In genomic region chrX:17881138-17882121, dm6 we compare ENCODE assay signal across 1 fruit fly cellular context.
TF ChIP-seq lines count a peak whose summit lies in the region.

No protein-coding gene starts in this region.

TF ChIP-seq in whole organism, embryonic, 481 proteins besides CTCF, POLR2A, EP300 and RAD21 (continued from another document):
- TF ChIP-seq NK7.1 (GFP tag; optimal IDR thresholded peaks at IDR 0.05; lab: Kevin White, UChicago) = no peak
- no peak for TF ChIP-seq gfzf (GFP tag; optimal IDR thresholded peaks at IDR 0.05; lab: Kevin White, UChicago)
- TF ChIP-seq Myb (GFP tag; optimal IDR thresholded peaks at IDR 0.05; lab: Kevin White, UChicago) = peak; percentile 44
- no peak for TF ChIP-seq CG34376 (GFP tag; optimal IDR thresholded peaks at IDR 0.05; lab: Kevin White, UChicago)
- no peak for TF ChIP-seq CG42726 (GFP tag; IDR thresholded peaks at IDR 0.05; lab: Robert Waterston, UW; ENCODE audit: partially characterized antibody)
- TF ChIP-seq disco-r (GFP tag; optimal IDR thresholded peaks at IDR 0.05; lab: Kevin White, UChicago) = no peak
- TF ChIP-seq Dfd (GFP tag; optimal IDR thresholded peaks at IDR 0.05; lab: Kevin White, UChicago) = no peak
- peak; percentile 61; the same call in 1 of the 2 replicates for TF ChIP-seq Atf6 (GFP tag; IDR thresholded peaks at IDR 0.05; lab: Robert Waterston, UW)
- peak; percentile 68 for TF ChIP-seq Antp (GFP tag; optimal IDR thresholded peaks at IDR 0.05; lab: Kevin White, UChicago)
- no peak for TF ChIP-seq zen (tag; optimal IDR thresholded peaks at IDR 0.05; lab: Kevin White, UChicago)
- no peak for TF ChIP-seq peb (GFP tag; IDR thresholded peaks at IDR 0.05; lab: Robert Waterston, UW)
- no peak for TF ChIP-seq GATAe (GFP tag; conservative IDR thresholded peaks at IDR 0.05; lab: Robert Waterston, UW)
- peak; percentile 28 for TF ChIP-seq Atf-2 (GFP tag; optimal IDR thresholded peaks at IDR 0.05; lab: Kevin White, UChicago)
- TF ChIP-seq Gug (GFP tag; IDR thresholded peaks at IDR 0.05; lab: Robert Waterston, UW) = peak; percentile 66; the same call in 3 of the 4 replicates
- no peak for TF ChIP-seq CG10431 (GFP tag; optimal IDR thresholded peaks at IDR 0.05; lab: Kevin White, UChicago)
- peak; percentile 33; the same call in 1 of the 3 replicates for TF ChIP-seq zfh1 (GFP tag; IDR thresholded peaks at IDR 0.05; lab: Robert Waterston, UW)
- TF ChIP-seq sug (tag; optimal IDR thresholded peaks at IDR 0.05; lab: Kevin White, UChicago) = peak; percentile 0
- TF ChIP-seq CG12391 (tag; optimal IDR thresholded peaks at IDR 0.05; lab: Kevin White, UChicago) = peak; percentile 29
- TF ChIP-seq CG15696 (tag; optimal IDR thresholded peaks at IDR 0.05; lab: Kevin White, UChicago) = no peak
- TF ChIP-seq CG12769 (tag; optimal IDR thresholded peaks at IDR 0.05; lab: Kevin White, UChicago) = peak; percentile 89
- TF ChIP-seq BtbVII (GFP tag; optimal IDR thresholded peaks at IDR 0.05; lab: Kevin White, UChicago) = peak; percentile 6
- TF ChIP-seq zf30C (GFP tag; optimal IDR thresholded peaks at IDR 0.05; lab: Kevin White, UChicago) = no peak
- TF ChIP-seq Trl (optimal IDR thresholded peaks at IDR 0.05; lab: Kevin White, UChicago) = peak; percentile 19 to 32
- no peak for TF ChIP-seq Trl (GFP tag; optimal IDR thresholded peaks at IDR 0.05; lab: Kevin White, UChicago)
- TF ChIP-seq grau (tag; optimal IDR thresholded peaks at IDR 0.05; lab: Kevin White, UChicago) = peak; percentile 88
- TF ChIP-seq CG4360 (GFP tag; IDR thresholded peaks at IDR 0.05; lab: Robert Waterston, UW) = no peak
- TF ChIP-seq CG9437 (GFP tag; optimal IDR thresholded peaks at IDR 0.05; lab: Kevin White, UChicago) = no peak
- TF ChIP-seq Fer1 (GFP tag; optimal IDR thresholded peaks at IDR 0.05; lab: Kevin White, UChicago) = peak; percentile 33
- no peak for TF ChIP-seq CG4707 (GFP tag; optimal IDR thresholded peaks at IDR 0.05; lab: Kevin White, UChicago)
- TF ChIP-seq CG7271 (tag; optimal IDR thresholded peaks at IDR 0.05; lab: Kevin White, UChicago) = no peak
- peak; percentile 22 for TF ChIP-seq CG18262 (tag; optimal IDR thresholded peaks at IDR 0.05; lab: Kevin White, UChicago)
- no peak for TF ChIP-seq CG5953 (GFP tag; IDR thresholded peaks at IDR 0.05; lab: Robert Waterston, UW)
- no peak for TF ChIP-seq D19A (tag; optimal IDR thresholded peaks at IDR 0.05; lab: Kevin White, UChicago)
- TF ChIP-seq HHEX (GFP tag; optimal IDR thresholded peaks at IDR 0.05; lab: Kevin White, UChicago) = peak; percentile 5
- no peak for TF ChIP-seq cato (GFP tag; optimal IDR thresholded peaks at IDR 0.05; lab: Kevin White, UChicago; ENCODE audit: borderline replicate concordance)
- TF ChIP-seq row (GFP tag; IDR thresholded peaks at IDR 0.05; lab: Robert Waterston, UW) = peak; percentile 64
- peak; percentile 12; the same call in 1 of the 2 replicates for TF ChIP-seq CG31441 (GFP tag; IDR thresholded peaks at IDR 0.05; lab: Robert Waterston, UW)
- no peak for TF ChIP-seq Opbp (GFP tag; IDR thresholded peaks at IDR 0.05; lab: Robert Waterston, UW; ENCODE audit: partially characterized antibody)
- TF ChIP-seq CG15269 (tag; optimal IDR thresholded peaks at IDR 0.05; lab: Kevin White, UChicago) = peak; percentile 70
- TF ChIP-seq CG18011 (GFP tag; optimal IDR thresholded peaks at IDR 0.05; lab: Kevin White, UChicago) = no peak
- TF ChIP-seq pho (GFP tag; optimal IDR thresholded peaks at IDR 0.05; lab: Kevin White, UChicago) = peak; percentile 71
- TF ChIP-seq CG9727 (GFP tag; optimal IDR thresholded peaks at IDR 0.05; lab: Kevin White, UChicago) = peak; percentile 36
- peak; percentile 26 for TF ChIP-seq az2 (GFP tag; optimal IDR thresholded peaks at IDR 0.05; lab: Kevin White, UChicago)
- no peak for TF ChIP-seq Hr78 (GFP tag; optimal IDR thresholded peaks at IDR 0.05; lab: Kevin White, UChicago)
- TF ChIP-seq CG11456 (GFP tag; IDR thresholded peaks at IDR 0.05; lab: Robert Waterston, UW) = 0 out of 3 replicates have a peak, but pooled peaks have one; percentile 67
- peak; percentile 34 for TF ChIP-seq CG9876 (GFP tag; optimal IDR thresholded peaks at IDR 0.05; lab: Kevin White, UChicago)
- peak; percentile 58 for TF ChIP-seq Xbp1 (GFP tag; optimal IDR thresholded peaks at IDR 0.05; lab: Kevin White, UChicago)
- no peak for TF ChIP-seq lov (optimal IDR thresholded peaks at IDR 0.05; lab: Kevin White, UChicago)
- no peak for TF ChIP-seq lov (GFP tag; IDR thresholded peaks at IDR 0.05; lab: Robert Waterston, UW)
- TF ChIP-seq fu2 (GFP tag; optimal IDR thresholded peaks at IDR 0.05; lab: Kevin White, UChicago) = peak; percentile 31
- TF ChIP-seq Lpt (GFP tag; optimal IDR thresholded peaks at IDR 0.05; lab: Kevin White, UChicago) = no peak
- TF ChIP-seq CG5245 (GFP tag; optimal IDR thresholded peaks at IDR 0.05; lab: Kevin White, UChicago) = no peak
- peak; percentile 47 for TF ChIP-seq CG1647 (GFP tag; optimal IDR thresholded peaks at IDR 0.05; lab: Kevin White, UChicago)
- TF ChIP-seq Mrtf (GFP tag; IDR thresholded peaks at IDR 0.05; lab: Robert Waterston, UW) = 0 out of 3 replicates have a peak, but pooled peaks have one; percentile 48
- no peak for TF ChIP-seq da (GFP tag; optimal IDR thresholded peaks at IDR 0.05; lab: Kevin White, UChicago)
- TF ChIP-seq CG33557 (GFP tag; optimal IDR thresholded peaks at IDR 0.05; lab: Kevin White, UChicago) = no peak
- no peak for TF ChIP-seq nau (GFP tag; optimal IDR thresholded peaks at IDR 0.05; lab: Kevin White, UChicago)
- peak; percentile 25; the same call in 1 of the 2 replicates for TF ChIP-seq Dref (GFP tag; IDR thresholded peaks at IDR 0.05; lab: Robert Waterston, UW)
- TF ChIP-seq so (GFP tag; IDR thresholded peaks at IDR 0.05; lab: Robert Waterston, UW) = 0 out of 3 replicates have a peak, but pooled peaks have one; percentile 43
- TF ChIP-seq NC2β (GFP tag; optimal IDR thresholded peaks at IDR 0.05; lab: Kevin White, UChicago) = no peak
- TF ChIP-seq Nf-YB (GFP tag; optimal IDR thresholded peaks at IDR 0.05; lab: Kevin White, UChicago) = no peak
- no peak for TF ChIP-seq Ravus (GFP tag; IDR thresholded peaks at IDR 0.05; lab: Robert Waterston, UW)
- peak; percentile 61 for TF ChIP-seq Meics (GFP tag; optimal IDR thresholded peaks at IDR 0.05; lab: Kevin White, UChicago)
- no peak for TF ChIP-seq hbn (GFP tag; IDR thresholded peaks at IDR 0.05; lab: Robert Waterston, UW; ENCODE audit: partially characterized antibody)
- no peak for TF ChIP-seq Hr3 (GFP tag; optimal IDR thresholded peaks at IDR 0.05; lab: Kevin White, UChicago)
- TF ChIP-seq cas (GFP tag; IDR thresholded peaks at IDR 0.05; lab: Robert Waterston, UW) = no peak
- no peak for TF ChIP-seq CG14860 (GFP tag; IDR thresholded peaks at IDR 0.05; lab: Robert Waterston, UW; ENCODE audit: partially characterized antibody)
- peak; percentile 62 for TF ChIP-seq CG3995 (GFP tag; optimal IDR thresholded peaks at IDR 0.05; lab: Kevin White, UChicago)
- peak; percentile 73 for TF ChIP-seq CG2678 (tag; optimal IDR thresholded peaks at IDR 0.05; lab: Kevin White, UChicago)
- TF ChIP-seq CG4854 (GFP tag; optimal IDR thresholded peaks at IDR 0.05; lab: Kevin White, UChicago) = no peak
- peak in 1 of 2 experiments; percentile 15 for TF ChIP-seq chif (GFP tag; optimal IDR thresholded peaks at IDR 0.05; lab: Kevin White, UChicago)
- TF ChIP-seq pb (GFP tag; optimal IDR thresholded peaks at IDR 0.05; lab: Kevin White, UChicago) = peak; percentile 2
- TF ChIP-seq CG13296 (GFP tag; optimal IDR thresholded peaks at IDR 0.05; lab: Kevin White, UChicago) = peak; percentile 17
- no peak for TF ChIP-seq CG12104 (GFP tag; optimal IDR thresholded peaks at IDR 0.05; lab: Kevin White, UChicago)
- TF ChIP-seq en (GFP tag; optimal IDR thresholded peaks at IDR 0.05; lab: Kevin White, UChicago) = no peak
- 0 out of 3 replicates have a peak, but pooled peaks have one; percentile 17 for TF ChIP-seq gce (GFP tag; IDR thresholded peaks at IDR 0.05; lab: Robert Waterston, UW)
- no peak for TF ChIP-seq CG8388 (GFP tag; optimal IDR thresholded peaks at IDR 0.05; lab: Kevin White, UChicago)
- TF ChIP-seq CG32772 (GFP tag; IDR thresholded peaks at IDR 0.05; lab: Robert Waterston, UW) = peak; percentile 32; the same call in 1 of the 2 replicates
- TF ChIP-seq CG6689 (GFP tag; IDR thresholded peaks at IDR 0.05; lab: Robert Waterston, UW) = no peak
- peak; percentile 46 for TF ChIP-seq bab2 (GFP tag; optimal IDR thresholded peaks at IDR 0.05; lab: Kevin White, UChicago)
- TF ChIP-seq CG11085 (GFP tag; IDR thresholded peaks at IDR 0.05; lab: Robert Waterston, UW) = peak; percentile 57; the same call in 1 of the 2 replicates
- peak; percentile 25 for TF ChIP-seq CG7928 (GFP tag; optimal IDR thresholded peaks at IDR 0.05; lab: Kevin White, UChicago)
- TF ChIP-seq CrebB (tag; optimal IDR thresholded peaks at IDR 0.05; lab: Kevin White, UChicago) = no peak
- peak; percentile 39; the same call in 1 of the 2 replicates for TF ChIP-seq Rx (GFP tag; IDR thresholded peaks at IDR 0.05; lab: Robert Waterston, UW)
- TF ChIP-seq tgo (GFP tag; IDR thresholded peaks at IDR 0.05; lab: Robert Waterston, UW) = no peak
- TF ChIP-seq CG13894 (tag; optimal IDR thresholded peaks at IDR 0.05; lab: Kevin White, UChicago) = no peak
- TF ChIP-seq Hr51 (GFP tag; optimal IDR thresholded peaks at IDR 0.05; lab: Kevin White, UChicago) = peak; percentile 6 to 59
- TF ChIP-seq ap (GFP tag; IDR thresholded peaks at IDR 0.05; lab: Robert Waterston, UW) = peak; percentile 40; the same call in 1 of the 2 replicates
- no peak for TF ChIP-seq fd64A (GFP tag; optimal IDR thresholded peaks at IDR 0.05; lab: Kevin White, UChicago)
- TF ChIP-seq CG9609 (GFP tag; optimal IDR thresholded peaks at IDR 0.05; lab: Kevin White, UChicago) = peak; percentile 66
- no peak for TF ChIP-seq CG17912 (GFP tag; optimal IDR thresholded peaks at IDR 0.05; lab: Kevin White, UChicago)
- TF ChIP-seq inv (GFP tag; IDR thresholded peaks at IDR 0.05; lab: Robert Waterston, UW; ENCODE audit: partially characterized antibody) = no peak
- no peak for TF ChIP-seq fru (optimal IDR thresholded peaks at IDR 0.05; lab: Kevin White, UChicago)
- no peak for TF ChIP-seq CG30020 (tag; optimal IDR thresholded peaks at IDR 0.05; lab: Kevin White, UChicago)
- no peak for TF ChIP-seq br (optimal IDR thresholded peaks at IDR 0.05; lab: Kevin White, UChicago)
- no peak for TF ChIP-seq CG3163 (GFP tag; optimal IDR thresholded peaks at IDR 0.05; lab: Kevin White, UChicago)
- TF ChIP-seq sd (tag; optimal IDR thresholded peaks at IDR 0.05; lab: Kevin White, UChicago) = peak; percentile 75
- no peak for TF ChIP-seq ERR (GFP tag; optimal IDR thresholded peaks at IDR 0.05; lab: Kevin White, UChicago)
- TF ChIP-seq Jarid2 (GFP tag; optimal IDR thresholded peaks at IDR 0.05; lab: Kevin White, UChicago) = no peak
- TF ChIP-seq CG6854 (GFP tag; optimal IDR thresholded peaks at IDR 0.05; lab: Kevin White, UChicago) = no peak
- TF ChIP-seq Ets97D (GFP tag; optimal IDR thresholded peaks at IDR 0.05; lab: Kevin White, UChicago) = no peak
- TF ChIP-seq eyg (GFP tag; optimal IDR thresholded peaks at IDR 0.05; lab: Kevin White, UChicago) = no peak
- TF ChIP-seq pnt (GFP tag; optimal IDR thresholded peaks at IDR 0.05; lab: Kevin White, UChicago) = peak; percentile 32
- peak; percentile 31 for TF ChIP-seq tap (tag; optimal IDR thresholded peaks at IDR 0.05; lab: Kevin White, UChicago)
- no peak for TF ChIP-seq dm (GFP tag; optimal IDR thresholded peaks at IDR 0.05; lab: Kevin White, UChicago)
- no peak for TF ChIP-seq ara (GFP tag; IDR thresholded peaks at IDR 0.05; lab: Robert Waterston, UW)
TF ChIP-seq in whole organism, embryonic: peak in this region for 205.
